Fruit fly (Drosophila melanogaster) whole organism, embryonic: ENCODE results near the gene CG34432.

Source experiments
- Ada2b ChIP-seq: fragments of 200-800 bp; sonication (Bioruptor generic); IDR thresholded peaks from 2 replicates; pipeline ENCODE4 v1.3.6; 2022; ENCODE audit warnings: missing biosample characterization, missing genetic modification characterization
- Antp ChIP-seq: fragments of 200-800 bp; sonication (Bioruptor generic); optimal IDR thresholded peaks from 3 replicates; lab custom pipeline; 2016; ENCODE audit warnings: missing biosample characterization, missing genetic modification characterization
- CG10147 ChIP-seq: fragments of 200-800 bp; sonication (Bioruptor generic); optimal IDR thresholded peaks from 2 replicates; lab custom pipeline; 2019; ENCODE audit warnings: missing biosample characterization, mild to moderate bottlenecking, missing genetic modification characterization, moderate library complexity
- CG10462 ChIP-seq: fragments of 200-800 bp; sonication (Bioruptor generic); optimal IDR thresholded peaks from 2 replicates; lab custom pipeline; 2016; ENCODE audit warnings: missing biosample characterization, missing genetic modification characterization
- CG10654 ChIP-seq: fragments of 200-800 bp; sonication (Bioruptor generic); optimal IDR thresholded peaks from 2 replicates; lab custom pipeline; 2016; ENCODE audit warnings: missing biosample characterization, missing genetic modification characterization
- CG12299 ChIP-seq: fragments of 200-800 bp; sonication (Bioruptor generic); optimal IDR thresholded peaks from 2 replicates; lab custom pipeline; 2018; ENCODE audit warnings: missing biosample characterization, mild to moderate bottlenecking, missing genetic modification characterization
- CG13296 ChIP-seq: fragments of 200-800 bp; sonication (Bioruptor generic); optimal IDR thresholded peaks from 3 replicates; lab custom pipeline; 2018; ENCODE audit warnings: missing biosample characterization, mild to moderate bottlenecking, missing genetic modification characterization
- CG16863 ChIP-seq: fragments of 200-800 bp; sonication (Bioruptor generic); optimal IDR thresholded peaks from 3 replicates; lab custom pipeline; 2016; ENCODE audit warnings: missing biosample characterization, missing genetic modification characterization
- CG17328 ChIP-seq: fragments of 200-800 bp; sonication (Bioruptor generic); IDR thresholded peaks from 2 replicates; pipeline ENCODE4 v1.3.6; 2022; ENCODE audit warnings: missing biosample characterization, missing genetic modification characterization
- CG17802 ChIP-seq: fragments of 200-800 bp; sonication (Bioruptor generic); optimal IDR thresholded peaks from 2 replicates; lab custom pipeline; 2018; ENCODE audit warnings: missing biosample characterization, mild to moderate bottlenecking, missing genetic modification characterization, moderate library complexity
- CG18619 ChIP-seq: fragments of 200-800 bp; sonication (Bioruptor generic); optimal IDR thresholded peaks from 3 replicates; lab custom pipeline; 2017; ENCODE audit warnings: missing biosample characterization, mild to moderate bottlenecking, missing genetic modification characterization
- CG2199 ChIP-seq: fragments of 200-800 bp; sonication (Bioruptor generic); IDR thresholded peaks from 3 replicates; pipeline ENCODE4 v1.3.6; 2022; ENCODE audit warnings: missing biosample characterization, missing genetic modification characterization
- CG2202 ChIP-seq: fragments of 200-800 bp; sonication (Bioruptor generic); optimal IDR thresholded peaks from 2 replicates; lab custom pipeline; 2018; ENCODE audit warnings: missing biosample characterization, mild to moderate bottlenecking, missing genetic modification characterization
- CG3065 ChIP-seq: fragments of 200-800 bp; sonication (Bioruptor generic); optimal IDR thresholded peaks from 2 replicates; lab custom pipeline; 2016; ENCODE audit warnings: missing biosample characterization, missing genetic modification characterization
- CG3163 ChIP-seq: fragments of 200-800 bp; sonication (Bioruptor generic); optimal IDR thresholded peaks from 3 replicates; lab custom pipeline; 2016; ENCODE audit warnings: missing biosample characterization, missing genetic modification characterization
- CG32772 ChIP-seq: fragments of 200-800 bp; sonication (Bioruptor generic); IDR thresholded peaks from 2 replicates; pipeline ENCODE4 v1.3.6; 2022; ENCODE audit warnings: missing biosample characterization, missing genetic modification characterization
- CG4282 ChIP-seq: fragments of 200-800 bp; sonication (Bioruptor generic); optimal IDR thresholded peaks from 2 replicates; lab custom pipeline; 2016; ENCODE audit warnings: missing biosample characterization, missing genetic modification characterization
- CG4404 ChIP-seq: fragments of 200-800 bp; sonication (Bioruptor generic); IDR thresholded peaks from 2 replicates; pipeline ENCODE4 v1.3.6; 2022; ENCODE audit warnings: missing biosample characterization, missing genetic modification characterization
- CG7987 ChIP-seq: fragments of 200-800 bp; sonication (Bioruptor generic); optimal IDR thresholded peaks from 2 replicates; lab custom pipeline; 2018; ENCODE audit warnings: missing biosample characterization, mild to moderate bottlenecking, missing genetic modification characterization, moderate library complexity
- CG8388 ChIP-seq: fragments of 200-800 bp; sonication (Bioruptor generic); optimal IDR thresholded peaks from 2 replicates; lab custom pipeline; 2019; ENCODE audit warnings: missing biosample characterization, mild to moderate bottlenecking, missing genetic modification characterization, moderate library complexity
- Dek ChIP-seq: fragments of 200-800 bp; sonication (Bioruptor generic); optimal IDR thresholded peaks from 3 replicates; lab custom pipeline; 2019; ENCODE audit warnings: missing biosample characterization, mild to moderate bottlenecking, missing genetic modification characterization, moderate library complexity
- Dip2 ChIP-seq: fragments of 200-800 bp; sonication (Bioruptor generic); IDR thresholded peaks from 2 replicates; pipeline ENCODE4 v1.3.6; 2022; ENCODE audit warnings: missing biosample characterization, missing genetic modification characterization
- HmgZ ChIP-seq: fragments of 200-800 bp; sonication (Bioruptor generic); optimal IDR thresholded peaks from 2 replicates; lab custom pipeline; 2018; ENCODE audit warnings: missing biosample characterization, mild to moderate bottlenecking, missing genetic modification characterization
- NFAT ChIP-seq: fragments of 200-800 bp; sonication (Bioruptor generic); IDR thresholded peaks from 2 replicates; pipeline ENCODE4 v1.3.6; 2022; ENCODE audit warnings: missing biosample characterization, missing genetic modification characterization
- Nf-YA ChIP-seq: fragments of 200-800 bp; sonication (Bioruptor generic); IDR thresholded peaks from 2 replicates; pipeline ENCODE4 v1.3.6; 2022; ENCODE audit warnings: missing biosample characterization, missing genetic modification characterization
- Ptx1 ChIP-seq: fragments of 200-800 bp; sonication (Bioruptor generic); IDR thresholded peaks from 2 replicates; pipeline ENCODE4 v1.3.6; 2022; ENCODE audit warnings: missing biosample characterization, missing genetic modification characterization
- Rfx ChIP-seq: fragments of 200-800 bp; sonication (Bioruptor generic); IDR thresholded peaks from 2 replicates; pipeline ENCODE4 v1.3.6; 2022; ENCODE audit warnings: missing biosample characterization, missing genetic modification characterization
- Usf ChIP-seq: fragments of 200-800 bp; sonication (Bioruptor generic); optimal IDR thresholded peaks from 2 replicates; lab custom pipeline; 2017; ENCODE audit warnings: missing genotype, missing biosample characterization, missing genetic modification characterization
- ash1 ChIP-seq: fragments of 200-800 bp; sonication (Bioruptor generic); optimal IDR thresholded peaks from 2 replicates; lab custom pipeline; 2018; ENCODE audit warnings: missing biosample characterization, mild to moderate bottlenecking, missing genetic modification characterization
- br ChIP-seq: fragments of >200 bp; optimal IDR thresholded peaks from 2 replicates; lab custom pipeline; 2017
- cas ChIP-seq: fragments of 200-800 bp; sonication (Bioruptor generic); IDR thresholded peaks from 2 replicates; pipeline ENCODE4 v1.3.6; 2022; ENCODE audit warnings: missing biosample characterization, missing genetic modification characterization
- cg ChIP-seq: fragments of 200-800 bp; sonication (Bioruptor generic); optimal IDR thresholded peaks from 3 replicates; lab custom pipeline; 2019; ENCODE audit warnings: missing biosample characterization, mild to moderate bottlenecking, missing genetic modification characterization, moderate library complexity
- chif ChIP-seq, 2 experiments: fragments of 200-800 bp; sonication (Bioruptor generic); optimal IDR thresholded peaks; 3 replicates each; lab custom pipeline; 2016; ENCODE audit warnings: missing biosample characterization in 2 of 2, missing genetic modification characterization in 2 of 2
- chm ChIP-seq: fragments of 200-800 bp; sonication (Bioruptor generic); IDR thresholded peaks from 2 replicates; pipeline ENCODE4 v1.3.6; 2022; ENCODE audit warnings: missing biosample characterization, missing genetic modification characterization
- crol ChIP-seq: fragments of 200-800 bp; sonication (Bioruptor generic); IDR thresholded peaks from 2 replicates; pipeline ENCODE4 v1.3.6; 2022; ENCODE audit warnings: missing biosample characterization, missing genetic modification characterization
- dan ChIP-seq: fragments of 200-800 bp; sonication (Bioruptor generic); IDR thresholded peaks from 2 replicates; pipeline ENCODE4 v1.3.6; 2022; ENCODE audit warnings: missing biosample characterization, missing genetic modification characterization
- danr ChIP-seq: fragments of 200-800 bp; sonication (Bioruptor generic); IDR thresholded peaks from 2 replicates; pipeline ENCODE4 v1.3.6; 2022; ENCODE audit warnings: missing biosample characterization, missing genetic modification characterization
- disco-r ChIP-seq: fragments of 200-800 bp; sonication (Bioruptor generic); optimal IDR thresholded peaks from 2 replicates; lab custom pipeline; 2016; ENCODE audit warnings: missing biosample characterization, missing genetic modification characterization
- fd96Cb ChIP-seq: fragments of 200-800 bp; sonication (Bioruptor generic); optimal IDR thresholded peaks from 2 replicates; lab custom pipeline; 2018; ENCODE audit warnings: missing biosample characterization, mild to moderate bottlenecking, missing genetic modification characterization, moderate library complexity
- fu2 ChIP-seq: fragments of 200-800 bp; sonication (Bioruptor generic); optimal IDR thresholded peaks from 2 replicates; lab custom pipeline; 2016; ENCODE audit warnings: missing biosample characterization, missing genetic modification characterization
- gsb-n ChIP-seq: fragments of 200-800 bp; sonication (Bioruptor generic); optimal IDR thresholded peaks from 3 replicates; lab custom pipeline; 2018; ENCODE audit warnings: missing biosample characterization, mild to moderate bottlenecking, missing genetic modification characterization
- her ChIP-seq: fragments of 200-800 bp; sonication (Bioruptor generic); optimal IDR thresholded peaks from 2 replicates; lab custom pipeline; 2016; ENCODE audit warnings: missing biosample characterization, missing genetic modification characterization
- ind ChIP-seq: fragments of 200-800 bp; sonication (Bioruptor generic); optimal IDR thresholded peaks from 3 replicates; lab custom pipeline; 2016; ENCODE audit warnings: missing biosample characterization, missing genetic modification characterization
- insv ChIP-seq, 2 experiments: fragments of 200-800 bp; sonication (Bioruptor generic); optimal IDR thresholded peaks; 3 replicates each; lab custom pipeline; 2016 to 2018; ENCODE audit warnings: missing biosample characterization in 2 of 2, missing genetic modification characterization in 2 of 2
- jumu ChIP-seq: fragments of 200-800 bp; sonication (Bioruptor generic); optimal IDR thresholded peaks from 3 replicates; lab custom pipeline; 2016; ENCODE audit warnings: missing biosample characterization, missing genetic modification characterization
- peb ChIP-seq: fragments of 200-800 bp; sonication (Bioruptor generic); IDR thresholded peaks from 2 replicates; pipeline ENCODE4 v1.3.6; 2022; ENCODE audit warnings: missing biosample characterization, missing genetic modification characterization
- shn ChIP-seq: fragments of 200-800 bp; sonication (Bioruptor generic); optimal IDR thresholded peaks from 3 replicates; lab custom pipeline; 2016; ENCODE audit warnings: missing biosample characterization, missing genetic modification characterization
- sima ChIP-seq: fragments of 200-800 bp; sonication (Bioruptor generic); optimal IDR thresholded peaks from 2 replicates; lab custom pipeline; 2016; ENCODE audit warnings: missing biosample characterization, missing genetic modification characterization
- slou ChIP-seq: fragments of 200-800 bp; sonication (Bioruptor generic); optimal IDR thresholded peaks from 3 replicates; lab custom pipeline; 2016; ENCODE audit warnings: missing biosample characterization, missing genetic modification characterization
- stwl ChIP-seq: fragments of 200-800 bp; sonication (Bioruptor generic); optimal IDR thresholded peaks from 3 replicates; lab custom pipeline; 2018; ENCODE audit warnings: missing biosample characterization, mild to moderate bottlenecking, missing genetic modification characterization, moderate library complexity
- usp ChIP-seq: fragments of >200 bp; optimal IDR thresholded peaks from 2 replicates; lab custom pipeline; 2017; ENCODE audit warnings: missing biosample characterization, missing genetic modification characterization

The CG34432 gene

dm6 chr3R:30601440-30602256 is 47.3 kb upstream of the CG34432 start, which contains the start of the genes CG2246 and CG31021 (continued):
- TF ChIP-seq peb (GFP tag; lab: Robert Waterston, UW) (no peak), CG16863 (GFP tag; lab: Kevin White, UChicago) (peak; percentile 63), jumu (GFP tag; lab: Kevin White, UChicago) (peak; percentile 85), sima (GFP tag; lab: Kevin White, UChicago) (no peak), CG3163 (GFP tag; lab: Kevin White, UChicago) (peak; percentile 58), shn (GFP tag; lab: Kevin White, UChicago) (peak; percentile 66), CG17328 (GFP tag; lab: Robert Waterston, UW) (peak; percentile 51), CG4282 (GFP tag; lab: Kevin White, UChicago) (peak; percentile 66), ind (GFP tag; lab: Kevin White, UChicago) (peak; percentile 57), danr (GFP tag; lab: Robert Waterston, UW) (no peak), CG17802 (tag; lab: Kevin White, UChicago) (no peak), Ada2b (GFP tag; lab: Robert Waterston, UW) (peak; percentile 16; the same call in 1 of the 2 replicates), ash1 (GFP tag; lab: Kevin White, UChicago) (no peak), Antp (peak; percentile 73), insv (GFP tag; optimal IDR thresholded peaks at IDR 0.05; lab: Kevin White, UChicago) (peak in 1 of 2 experiments; percentile 33), Rfx (GFP tag; lab: Robert Waterston, UW) (peak; percentile 84), gsb-n (peak; percentile 9), NFAT (GFP tag; lab: Robert Waterston, UW) (peak; percentile 85), her (GFP tag; lab: Kevin White, UChicago) (peak; percentile 41), HmgZ (tag; lab: Kevin White, UChicago) (peak; percentile 44), CG18619 (GFP tag; lab: Kevin White, UChicago) (peak; percentile 36), Ptx1 (GFP tag; lab: Robert Waterston, UW) (peak; percentile 43; the same call in 1 of the 2 replicates), CG7987 (GFP tag; lab: Kevin White, UChicago) (no peak), usp (GFP tag; lab: Kevin White, UChicago) (no peak), Usf (GFP tag; lab: Kevin White, UChicago) (no peak), CG10147 (GFP tag; lab: Kevin White, UChicago) (peak; percentile 30), cg (GFP tag; lab: Kevin White, UChicago) (no peak), chif (GFP tag; optimal IDR thresholded peaks at IDR 0.05; lab: Kevin White, UChicago) (peak; percentile 43 to 70), CG32772 (peak; percentile 43), disco-r (GFP tag; lab: Kevin White, UChicago) (no peak), CG2202 (no peak), dan (GFP tag; lab: Robert Waterston, UW) (no peak), CG12299 (peak; percentile 15), Dip2 (GFP tag; lab: Robert Waterston, UW) (no peak), Dek (tag; lab: Kevin White, UChicago) (peak; percentile 64), slou (no peak), CG4404 (GFP tag; lab: Robert Waterston, UW) (no peak), CG13296 (no peak), Nf-YA (GFP tag; lab: Robert Waterston, UW) (no peak), CG10654 (GFP tag; lab: Kevin White, UChicago) (peak; percentile 16), stwl (tag; lab: Kevin White, UChicago) (peak; percentile 76), fu2 (GFP tag; lab: Kevin White, UChicago) (peak; percentile 62), CG3065 (GFP tag; lab: Kevin White, UChicago) (no peak), CG8388 (GFP tag; lab: Kevin White, UChicago) (peak; percentile 23), CG10462 (GFP tag; lab: Kevin White, UChicago) (peak; percentile 29), crol (GFP tag; lab: Robert Waterston, UW) (no peak), fd96Cb (peak; percentile 24), br (lab: Kevin White, UChicago) (no peak), chm (GFP tag; lab: Robert Waterston, UW) (no peak), CG2199 (GFP tag; lab: Robert Waterston, UW) (peak; percentile 55; the same call in 1 of the 3 replicates), cas (GFP tag; lab: Robert Waterston, UW) (no peak)
